Worm (Caenorhabditis elegans): Measurements from ENCODE around the gene D1054.19.

- no peak for TF ChIP-seq ama-1 (optimal IDR thresholded peaks at IDR 0.05)
- TF ChIP-seq lin-13 (GFP tag; optimal IDR thresholded peaks at IDR 0.05), result no peak
- TF ChIP-seq irx-1 (tag; optimal IDR thresholded peaks at IDR 0.05), result no peak
- no peak for TF ChIP-seq mab-9 (GFP tag; IDR thresholded peaks at IDR 0.05)
- TF ChIP-seq xbp-1 (tag; optimal IDR thresholded peaks at IDR 0.05), result no peak
Observed at ce11 chrV:10802060-10802459, 6.5 kb downstream of the D1054.19 start.

Data from whole organism, L1 larva.